Worm (Caenorhabditis elegans): Measurements from ENCODE around the gene R10H10.7.

R10H10.7 gene

DNA sequence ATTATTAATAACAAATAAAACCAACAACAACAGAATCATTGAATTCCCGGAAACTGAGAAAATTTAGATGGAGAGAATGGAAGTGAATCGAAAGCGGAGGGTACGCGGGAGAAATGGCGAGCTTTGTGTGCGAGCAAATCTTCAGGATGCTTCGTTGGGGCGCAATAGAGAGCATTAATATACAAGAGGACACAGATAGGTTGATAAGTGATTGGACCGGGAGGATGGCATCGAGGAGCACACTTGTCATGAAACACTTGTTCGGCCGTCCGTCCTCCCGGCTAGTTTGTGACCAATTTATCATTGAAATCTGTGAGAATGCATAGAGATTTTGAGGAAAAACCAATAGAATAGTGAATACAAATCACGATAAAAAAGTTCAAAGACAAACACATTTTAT, 8.5 kb upstream of the R10H10.7 start:
- no peak for TF ChIP-seq hmbx-1 (tag; optimal IDR thresholded peaks at IDR 0.05)
- no peak for TF ChIP-seq ama-1 (optimal IDR thresholded peaks at IDR 0.05)
- no peak for TF ChIP-seq ceh-36 (tag; optimal IDR thresholded peaks at IDR 0.05)
- TF ChIP-seq hnd-1 (tag; optimal IDR thresholded peaks at IDR 0.05), result no peak
- no peak for TF ChIP-seq tbx-11 (GFP tag; IDR thresholded peaks at IDR 0.05)
- TF ChIP-seq tbx-37 (GFP tag; conservative IDR thresholded peaks at IDR 0.05), result no peak
- no peak for TF ChIP-seq scrt-1 (GFP tag; IDR thresholded peaks at IDR 0.05)
- TF ChIP-seq sea-1 (GFP tag; conservative IDR thresholded peaks at IDR 0.05), result no peak

DNA sequence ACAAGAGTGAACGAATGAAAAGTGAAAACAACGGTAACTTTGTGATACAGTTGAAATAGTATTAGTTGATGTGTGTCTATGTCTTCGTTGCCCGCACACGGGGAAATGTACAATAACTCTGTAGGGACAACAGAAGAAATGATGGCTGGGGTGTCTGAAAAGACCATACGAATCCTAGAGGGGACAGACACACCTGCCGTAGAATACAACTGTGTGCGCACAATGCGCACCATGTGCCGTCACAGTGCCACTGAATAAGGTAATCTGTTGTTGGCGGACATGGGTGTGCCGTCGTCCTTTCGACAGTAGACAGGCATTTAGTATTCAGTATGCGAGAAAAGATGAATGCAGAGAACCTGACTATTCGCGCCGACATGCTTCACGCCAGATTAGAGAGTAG, 7.5 kb upstream of the R10H10.7 start:
- TF ChIP-seq hmg-4 (GFP tag; optimal IDR thresholded peaks at IDR 0.05) (peak; percentile 15), tbx-11 (GFP tag; IDR thresholded peaks at IDR 0.05) (no peak)

DNA sequence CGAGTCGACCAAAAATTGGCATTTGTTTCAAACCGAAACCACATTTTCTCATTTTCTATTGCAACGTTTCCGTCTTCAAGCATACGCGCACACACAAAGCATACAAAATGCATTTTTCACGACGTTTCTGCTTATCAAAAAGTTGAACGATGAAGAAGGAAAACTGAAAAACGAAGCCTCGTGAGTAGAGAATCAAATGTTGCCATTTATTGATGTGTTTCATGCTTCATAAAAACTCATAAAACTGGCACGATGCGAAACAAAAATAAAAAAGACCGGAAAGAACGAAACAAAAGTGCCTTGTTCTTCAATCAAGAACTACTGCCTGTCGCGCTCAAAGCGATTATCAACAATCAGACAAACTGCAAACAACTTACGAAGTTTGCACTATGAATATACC, 6.7 kb upstream of the R10H10.7 start:
- no peak for TF ChIP-seq tbx-11 (GFP tag; IDR thresholded peaks at IDR 0.05)
- TF ChIP-seq B0310.2 (tag; optimal IDR thresholded peaks at IDR 0.05), result no peak
- no peak for TF ChIP-seq scrt-1 (GFP tag; IDR thresholded peaks at IDR 0.05)
- TF ChIP-seq flt-1 (GFP tag; IDR thresholded peaks at IDR 0.05), result no peak
- no peak for TF ChIP-seq pes-1 (GFP tag; IDR thresholded peaks at IDR 0.05)
- no peak for TF ChIP-seq ceh-13 (GFP tag; optimal IDR thresholded peaks at IDR 0.05)
- TF ChIP-seq F13C5.2 (tag; optimal IDR thresholded peaks at IDR 0.05), result no peak
- TF ChIP-seq ama-1 (optimal IDR thresholded peaks at IDR 0.05), result no peak
- no peak for TF ChIP-seq tra-4 (tag; optimal IDR thresholded peaks at IDR 0.05)
- TF ChIP-seq hmg-4 (GFP tag; optimal IDR thresholded peaks at IDR 0.05), result no peak
- TF ChIP-seq tbx-37 (GFP tag; conservative IDR thresholded peaks at IDR 0.05), result no peak
- no peak for TF ChIP-seq hmbx-1 (tag; optimal IDR thresholded peaks at IDR 0.05)
- no peak for TF ChIP-seq aly-1 (tag; optimal IDR thresholded peaks at IDR 0.05)
- no peak for TF ChIP-seq ceh-36 (tag; optimal IDR thresholded peaks at IDR 0.05)
- no peak for TF ChIP-seq hnd-1 (tag; optimal IDR thresholded peaks at IDR 0.05)
- TF ChIP-seq sea-1 (GFP tag; conservative IDR thresholded peaks at IDR 0.05), result no peak
- no peak for TF ChIP-seq ets-7 (tag; optimal IDR thresholded peaks at IDR 0.05)

DNA sequence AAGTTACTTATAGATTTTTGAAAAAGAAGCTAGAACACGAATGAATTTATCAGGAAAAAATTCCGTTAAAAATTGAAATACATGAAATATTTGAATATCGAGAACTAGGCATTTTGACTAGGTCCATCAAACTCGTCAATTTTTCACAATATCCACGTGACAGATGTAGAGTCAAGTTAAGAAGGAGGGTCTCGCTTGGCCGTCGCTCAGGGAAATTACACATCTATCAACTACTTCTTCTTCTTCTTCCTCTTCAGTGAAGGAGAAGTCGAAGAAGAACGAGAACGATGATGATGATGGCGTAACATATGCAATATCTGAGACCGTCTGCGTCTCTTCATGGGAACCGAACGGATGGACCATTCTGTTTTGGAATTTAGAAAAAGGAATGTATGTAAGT, 6.2 kb upstream of the R10H10.7 start:
- TF ChIP-seq flt-1 (GFP tag; IDR thresholded peaks at IDR 0.05), result no peak
- no peak for TF ChIP-seq hmbx-1 (tag; optimal IDR thresholded peaks at IDR 0.05)
- TF ChIP-seq ceh-13 (GFP tag; optimal IDR thresholded peaks at IDR 0.05), result no peak
- no peak for TF ChIP-seq pes-1 (GFP tag; IDR thresholded peaks at IDR 0.05)
- no peak for TF ChIP-seq hnd-1 (tag; optimal IDR thresholded peaks at IDR 0.05)
- TF ChIP-seq sea-1 (GFP tag; conservative IDR thresholded peaks at IDR 0.05), result no peak
- TF ChIP-seq scrt-1 (GFP tag; IDR thresholded peaks at IDR 0.05), result no peak
- TF ChIP-seq ama-1 (optimal IDR thresholded peaks at IDR 0.05), result no peak
- no peak for TF ChIP-seq F13C5.2 (tag; optimal IDR thresholded peaks at IDR 0.05)
- TF ChIP-seq ets-7 (tag; optimal IDR thresholded peaks at IDR 0.05), result no peak
- TF ChIP-seq tra-4 (tag; optimal IDR thresholded peaks at IDR 0.05), result no peak
- TF ChIP-seq tbx-11 (GFP tag; IDR thresholded peaks at IDR 0.05), result no peak
- TF ChIP-seq B0310.2 (tag; optimal IDR thresholded peaks at IDR 0.05), result no peak
- no peak for TF ChIP-seq aly-1 (tag; optimal IDR thresholded peaks at IDR 0.05)
- no peak for TF ChIP-seq hmg-4 (GFP tag; optimal IDR thresholded peaks at IDR 0.05)
- no peak for TF ChIP-seq tbx-37 (GFP tag; conservative IDR thresholded peaks at IDR 0.05)
- TF ChIP-seq ceh-36 (tag; optimal IDR thresholded peaks at IDR 0.05), result no peak

DNA sequence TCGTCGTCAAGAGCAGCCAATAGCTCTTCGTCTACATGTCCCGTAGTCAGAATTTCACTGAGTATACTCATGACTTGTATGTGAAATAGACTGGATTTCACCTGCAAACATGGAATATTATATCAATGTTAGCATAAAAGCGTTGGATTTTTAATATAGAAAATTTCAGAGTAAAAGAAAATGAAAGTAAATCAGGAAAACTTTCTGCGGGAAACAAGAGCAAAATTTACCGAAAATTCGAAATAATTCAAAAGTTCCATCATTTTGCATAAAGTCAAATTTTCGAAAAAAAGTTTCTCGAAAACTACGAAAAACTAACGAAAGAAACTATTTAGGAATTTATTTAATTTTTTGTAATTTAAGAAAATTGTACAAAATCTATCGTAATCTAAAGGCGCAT, 4.1 kb upstream of the R10H10.7 start, which contains the start of gene F13B12.6:
TSS of gene F13B12.6 (minus strand) at position 101 of the 400 bp plus-strand sequence.
- no peak for TF ChIP-seq tbx-11 (GFP tag; IDR thresholded peaks at IDR 0.05)
- TF ChIP-seq hnd-1 (tag; optimal IDR thresholded peaks at IDR 0.05), result no peak
- no peak for TF ChIP-seq tra-4 (tag; optimal IDR thresholded peaks at IDR 0.05)
- TF ChIP-seq hmbx-1 (tag; optimal IDR thresholded peaks at IDR 0.05), result no peak
- TF ChIP-seq ets-7 (tag; optimal IDR thresholded peaks at IDR 0.05), result no peak
- TF ChIP-seq F13C5.2 (tag; optimal IDR thresholded peaks at IDR 0.05), result no peak
- TF ChIP-seq sea-1 (GFP tag; conservative IDR thresholded peaks at IDR 0.05), result no peak
- TF ChIP-seq tbx-37 (GFP tag; conservative IDR thresholded peaks at IDR 0.05), result no peak
- no peak for TF ChIP-seq scrt-1 (GFP tag; IDR thresholded peaks at IDR 0.05)
- TF ChIP-seq aly-1 (tag; optimal IDR thresholded peaks at IDR 0.05), result no peak
- no peak for TF ChIP-seq hmg-4 (GFP tag; optimal IDR thresholded peaks at IDR 0.05)
- TF ChIP-seq ama-1 (optimal IDR thresholded peaks at IDR 0.05), result no peak
- TF ChIP-seq flt-1 (GFP tag; IDR thresholded peaks at IDR 0.05), result no peak

DNA sequence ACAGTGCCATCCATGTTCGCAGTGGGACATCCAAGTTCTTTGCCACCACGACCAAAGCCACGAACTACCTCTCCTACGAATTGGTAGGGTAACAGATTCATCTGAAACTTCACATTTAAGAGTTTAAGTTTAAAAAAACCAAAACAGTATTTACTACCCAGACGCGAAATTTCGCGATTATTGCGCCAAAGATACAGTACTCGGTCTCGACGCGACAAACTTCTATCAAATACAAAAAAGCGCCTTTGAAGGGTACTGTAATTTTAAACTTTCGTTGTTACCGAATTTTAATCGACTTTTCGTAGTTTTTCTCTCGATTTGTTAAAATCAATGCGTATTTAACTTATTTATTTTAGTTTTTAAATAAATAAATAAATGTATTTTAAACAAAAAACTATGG, 4.4 kb downstream of the R10H10.7 start, which contains the start of gene rfk-1:
TSS of gene rfk-1 (minus strand) at position 101 of the 400 bp plus-strand sequence.
- TF ChIP-seq ama-1 (optimal IDR thresholded peaks at IDR 0.05) (no peak), ets-7 (tag; optimal IDR thresholded peaks at IDR 0.05) (no peak), sea-1 (GFP tag; conservative IDR thresholded peaks at IDR 0.05) (no peak), tra-4 (tag; optimal IDR thresholded peaks at IDR 0.05) (no peak), hmg-4 (GFP tag; optimal IDR thresholded peaks at IDR 0.05) (no peak), scrt-1 (GFP tag; IDR thresholded peaks at IDR 0.05) (no peak), ceh-36 (tag; optimal IDR thresholded peaks at IDR 0.05) (no peak), tbx-37 (GFP tag; conservative IDR thresholded peaks at IDR 0.05) (no peak), aly-1 (tag; optimal IDR thresholded peaks at IDR 0.05) (no peak), F13C5.2 (tag; optimal IDR thresholded peaks at IDR 0.05) (no peak), ceh-13 (GFP tag; optimal IDR thresholded peaks at IDR 0.05) (no peak), flt-1 (GFP tag; IDR thresholded peaks at IDR 0.05) (no peak), tbx-11 (GFP tag; IDR thresholded peaks at IDR 0.05) (no peak), B0310.2 (tag; optimal IDR thresholded peaks at IDR 0.05) (no peak), hmbx-1 (tag; optimal IDR thresholded peaks at IDR 0.05) (no peak), pes-1 (GFP tag; IDR thresholded peaks at IDR 0.05) (no peak), hnd-1 (tag; optimal IDR thresholded peaks at IDR 0.05) (no peak)

DNA sequence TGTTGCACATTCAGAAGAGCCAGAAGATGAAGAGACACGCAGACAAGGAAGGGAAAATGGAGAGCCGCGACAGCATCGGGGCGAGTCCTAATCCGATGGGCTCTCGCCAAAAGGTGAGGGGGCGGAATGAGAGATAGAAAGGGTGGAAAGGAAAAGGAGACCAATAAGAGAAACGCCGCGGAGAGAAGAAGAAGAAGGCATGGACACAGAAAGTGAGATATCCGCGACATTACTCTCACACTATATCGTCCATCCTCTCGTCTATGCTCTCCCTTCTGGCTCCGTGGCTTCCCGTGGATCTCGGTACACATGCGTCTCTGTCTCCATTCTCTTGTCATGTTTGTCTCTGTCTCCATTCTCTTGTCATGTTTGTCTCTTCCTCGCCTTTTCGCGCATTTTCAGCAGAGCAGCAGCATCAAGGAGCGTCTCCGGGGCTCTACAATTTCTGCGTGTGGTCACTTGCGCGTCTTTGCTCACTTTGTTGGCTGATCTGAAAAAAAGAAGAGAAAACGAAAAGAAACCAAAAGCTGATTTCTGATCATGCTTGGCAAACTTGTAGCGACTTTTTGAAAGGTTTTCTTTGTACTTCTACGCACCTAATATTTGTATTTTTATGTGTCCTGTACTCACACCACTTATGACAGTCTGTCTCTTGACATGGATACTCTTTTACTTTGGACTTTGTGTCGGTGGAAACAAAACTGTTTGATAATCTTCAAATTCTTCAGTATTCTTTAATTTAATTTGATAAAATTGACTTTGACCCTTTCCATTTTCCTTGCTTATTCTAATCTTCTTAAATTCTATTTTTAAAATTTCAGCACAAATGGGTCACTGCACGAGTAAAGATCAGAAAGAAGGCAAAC, 10.3 kb downstream of the R10H10.7 start, which contains the start of gene gpa-7:
TSS of gene gpa-7 (plus strand) at position 816 of the 866 bp plus-strand sequence.
- TF ChIP-seq tbx-11 (GFP tag; IDR thresholded peaks at IDR 0.05) (0 out of 2 replicates have a peak, but pooled peaks have one; percentile 34), aly-1 (tag; optimal IDR thresholded peaks at IDR 0.05) (peak; percentile 56), scrt-1 (GFP tag; IDR thresholded peaks at IDR 0.05) (no peak), F13C5.2 (tag; optimal IDR thresholded peaks at IDR 0.05) (peak; percentile 56)

Measured in whole organism, early embryonic.